Worm (Caenorhabditis elegans): ENCODE data around the gene txt-9.

- TF ChIP-seq nhr-11 (tag; optimal IDR thresholded peaks at IDR 0.05) = no peak
- TF ChIP-seq tag-97 (GFP tag; IDR thresholded peaks at IDR 0.05) = no peak
- no peak for TF ChIP-seq lin-15B (tag; optimal IDR thresholded peaks at IDR 0.05)
- no peak for TF ChIP-seq gei-8 (GFP tag; optimal IDR thresholded peaks at IDR 0.05)
- TF ChIP-seq ceh-82 (tag; optimal IDR thresholded peaks at IDR 0.05) = no peak
- no peak for TF ChIP-seq hlh-30 (tag; optimal IDR thresholded peaks at IDR 0.05; ENCODE audit: insufficient read depth)
- peak; percentile 15 for TF ChIP-seq nhr-28 (tag; optimal IDR thresholded peaks at IDR 0.05)
- no peak for TF ChIP-seq saeg-2 (GFP tag; IDR thresholded peaks at IDR 0.05)
- peak; percentile 33 for TF ChIP-seq dve-1 (tag; optimal IDR thresholded peaks at IDR 0.05; ENCODE audit: insufficient read depth)
Measured at ce11 chrII:5086143-5086542, 558 bp downstream of the txt-9 start.

All from whole organism, L4 larva.